Fruit fly (Drosophila melanogaster) whole organism, embryonic: ENCODE results near the gene CG44094.

ENCODE experiments used
- Abd-B ChIP-seq: fragments of 200-800 bp; sonication (Bioruptor generic); optimal IDR thresholded peaks from 2 replicates; lab custom pipeline; 2018; ENCODE audit warnings: missing biosample characterization, mild to moderate bottlenecking, missing genetic modification characterization, moderate library complexity
- Atf6 ChIP-seq: fragments of 200-800 bp; sonication (Bioruptor generic); IDR thresholded peaks from 2 replicates; pipeline ENCODE4 v1.3.6; 2022; ENCODE audit warnings: missing biosample characterization, missing genetic modification characterization
- CG10147 ChIP-seq: fragments of 200-800 bp; sonication (Bioruptor generic); optimal IDR thresholded peaks from 2 replicates; lab custom pipeline; 2019; ENCODE audit warnings: missing biosample characterization, mild to moderate bottlenecking, missing genetic modification characterization, moderate library complexity
- CG1233 ChIP-seq: fragments of 200-800 bp; sonication (Bioruptor generic); optimal IDR thresholded peaks from 4 replicates; lab custom pipeline; 2018; ENCODE audit warnings: missing biosample characterization, mild to moderate bottlenecking, missing genetic modification characterization
- CG13775 ChIP-seq: fragments of 200-800 bp; sonication (Bioruptor generic); optimal IDR thresholded peaks from 3 replicates; lab custom pipeline; 2017; ENCODE audit warnings: missing biosample characterization, mild to moderate bottlenecking, missing genetic modification characterization
- CG14710 ChIP-seq: fragments of 200-800 bp; sonication (Bioruptor generic); optimal IDR thresholded peaks from 3 replicates; lab custom pipeline; 2019; ENCODE audit warnings: missing biosample characterization, mild to moderate bottlenecking, missing genetic modification characterization, moderate library complexity
- CG15696 ChIP-seq: fragments of 200-800 bp; sonication (Bioruptor generic); optimal IDR thresholded peaks from 2 replicates; lab custom pipeline; 2019; ENCODE audit warnings: missing biosample characterization, mild to moderate bottlenecking, missing genetic modification characterization, moderate library complexity
- CG17328 ChIP-seq: fragments of 200-800 bp; sonication (Bioruptor generic); IDR thresholded peaks from 2 replicates; pipeline ENCODE4 v1.3.6; 2022; ENCODE audit warnings: missing biosample characterization, missing genetic modification characterization
- CG17829 ChIP-seq: fragments of 200-800 bp; optimal IDR thresholded peaks from 2 replicates; lab custom pipeline; 2019; ENCODE audit warnings: missing biosample characterization, mild to moderate bottlenecking, missing genetic modification characterization, moderate library complexity
- CG18599 ChIP-seq: fragments of 200-800 bp; sonication (Bioruptor generic); optimal IDR thresholded peaks from 3 replicates; lab custom pipeline; 2017; ENCODE audit warnings: missing biosample characterization, missing genetic modification characterization, mild to moderate bottlenecking, moderate library complexity, missing genetic modification reagents
- CG18764 ChIP-seq: fragments of 200-800 bp; sonication (Bioruptor generic); optimal IDR thresholded peaks from 3 replicates; lab custom pipeline; 2016; ENCODE audit warnings: missing biosample characterization, missing genetic modification characterization
- CG2202 ChIP-seq: fragments of 200-800 bp; sonication (Bioruptor generic); optimal IDR thresholded peaks from 2 replicates; lab custom pipeline; 2018; ENCODE audit warnings: missing biosample characterization, mild to moderate bottlenecking, missing genetic modification characterization
- CG2678 ChIP-seq: fragments of 200-800 bp; sonication (Bioruptor generic); optimal IDR thresholded peaks from 3 replicates; lab custom pipeline; 2019; ENCODE audit warnings: missing biosample characterization, mild to moderate bottlenecking, missing genetic modification characterization, moderate library complexity
- CG2875 ChIP-seq: fragments of 200-800 bp; sonication (Bioruptor generic); optimal IDR thresholded peaks from 2 replicates; lab custom pipeline; 2017; ENCODE audit warnings: missing biosample characterization, mild to moderate bottlenecking, missing genetic modification characterization, missing genetic modification reagents
- CG6175 ChIP-seq: fragments of 200-800 bp; sonication (Bioruptor generic); IDR thresholded peaks from 3 replicates; pipeline ENCODE4 v1.3.6; 2022; ENCODE audit warnings: missing biosample characterization, missing genetic modification characterization
- CG7745 ChIP-seq: fragments of 200-800 bp; sonication (Bioruptor generic); optimal IDR thresholded peaks from 2 replicates; lab custom pipeline; 2018; ENCODE audit warnings: missing biosample characterization, mild to moderate bottlenecking, missing genetic modification characterization, moderate library complexity
- CG7786 ChIP-seq: fragments of 200-800 bp; sonication (Bioruptor generic); optimal IDR thresholded peaks from 2 replicates; lab custom pipeline; 2016; ENCODE audit warnings: missing biosample characterization, missing genetic modification characterization
- CG7839 ChIP-seq: fragments of 200-800 bp; sonication (Bioruptor generic); optimal IDR thresholded peaks from 3 replicates; lab custom pipeline; 2018; ENCODE audit warnings: missing biosample characterization, mild to moderate bottlenecking, missing genetic modification characterization, moderate library complexity
- CG8388 ChIP-seq: fragments of 200-800 bp; sonication (Bioruptor generic); optimal IDR thresholded peaks from 2 replicates; lab custom pipeline; 2019; ENCODE audit warnings: missing biosample characterization, mild to moderate bottlenecking, missing genetic modification characterization, moderate library complexity
- CG8765 ChIP-seq: fragments of 200-800 bp; sonication (Bioruptor generic); IDR thresholded peaks from 2 replicates; pipeline ENCODE4 v1.3.6; 2022; ENCODE audit warnings: missing biosample characterization, missing genetic modification characterization
- Elba2 ChIP-seq: fragments of 200-800 bp; sonication (Bioruptor generic); optimal IDR thresholded peaks from 3 replicates; lab custom pipeline; 2016; ENCODE audit warnings: missing biosample characterization, missing genetic modification characterization
- GATAe ChIP-seq: fragments of 200-800 bp; sonication (Bioruptor generic); conservative IDR thresholded peaks from 2 replicates; pipeline ENCODE4 v1.3.6; 2022; ENCODE audit warnings: missing biosample characterization, missing genetic modification characterization
- Gsc ChIP-seq: fragments of 200-800 bp; sonication (Bioruptor generic); IDR thresholded peaks from 2 replicates; pipeline ENCODE4 v1.3.6; 2022; ENCODE audit warnings: missing biosample characterization, missing genetic modification characterization
- HLH4C ChIP-seq: fragments of 200-800 bp; sonication (Bioruptor generic); IDR thresholded peaks from 3 replicates; pipeline ENCODE4 v1.3.6; 2022; ENCODE audit warnings: missing biosample characterization, missing genetic modification characterization; ENCODE audit not compliant: partially characterized antibody
- Hr78 ChIP-seq, 2 experiments: fragments of 200-800 bp in 1 of 2; fragments of >200 bp in 1 of 2; sonication (Bioruptor generic) in 1 of 2; optimal IDR thresholded peaks; 2 replicates each; lab custom pipeline; 2017 to 2019; ENCODE audit warnings: missing biosample characterization in 2 of 2, missing genetic modification characterization in 2 of 2, mild to moderate bottlenecking in 1 of 2, moderate library complexity in 1 of 2
- Hsf ChIP-seq: fragments of 200-800 bp; sonication (Bioruptor generic); optimal IDR thresholded peaks from 3 replicates; lab custom pipeline; 2016; ENCODE audit warnings: missing biosample characterization, missing genetic modification characterization
- Jarid2 ChIP-seq: fragments of 200-800 bp; sonication (Bioruptor generic); optimal IDR thresholded peaks from 3 replicates; lab custom pipeline; 2017; ENCODE audit warnings: mild to moderate bottlenecking, missing biosample characterization, missing genetic modification reagents, missing genetic modification characterization
- Lhr ChIP-seq: fragments of 200-800 bp; sonication (Bioruptor generic); optimal IDR thresholded peaks from 3 replicates; lab custom pipeline; 2017; ENCODE audit warnings: mild to moderate bottlenecking, missing biosample characterization, missing genetic modification reagents, missing genetic modification characterization
- Lim3 ChIP-seq: fragments of 200-800 bp; sonication (Bioruptor generic); IDR thresholded peaks from 2 replicates; pipeline ENCODE4 v1.3.6; 2022; ENCODE audit warnings: missing biosample characterization, missing genetic modification characterization
- Med ChIP-seq: fragments of 200-800 bp; sonication (Bioruptor generic); peaks from one replicate; lab custom pipeline; 2016; ENCODE audit warnings: missing biosample characterization, missing genetic modification characterization, mild to moderate bottlenecking, inconsistent platforms, moderate library complexity
- NC2α ChIP-seq: fragments of 200-800 bp; sonication (Bioruptor generic); optimal IDR thresholded peaks from 2 replicates; lab custom pipeline; 2016; ENCODE audit warnings: missing biosample characterization, missing genetic modification characterization
- Nf-YB ChIP-seq: fragments of 200-800 bp; sonication (Bioruptor generic); optimal IDR thresholded peaks from 3 replicates; lab custom pipeline; 2019; ENCODE audit warnings: missing biosample characterization, mild to moderate bottlenecking, missing genetic modification characterization, moderate library complexity
- Tbp ChIP-seq: fragments of >200 bp; optimal IDR thresholded peaks from 2 replicates; lab custom pipeline; 2018; ENCODE audit warnings: missing biosample characterization, missing genetic modification characterization
- Xrp1 ChIP-seq: fragments of 200-800 bp; sonication (Bioruptor generic); IDR thresholded peaks from 2 replicates; pipeline ENCODE4 v1.3.6; 2022; ENCODE audit warnings: missing biosample characterization, missing genetic modification characterization
- abd-A ChIP-seq: fragments of 200-800 bp; sonication (Bioruptor generic); optimal IDR thresholded peaks from 3 replicates; lab custom pipeline; 2019; ENCODE audit warnings: missing biosample characterization, mild to moderate bottlenecking, missing genetic modification characterization, moderate library complexity
- al ChIP-seq: fragments of 200-800 bp; sonication (Bioruptor generic); IDR thresholded peaks from 2 replicates; pipeline ENCODE4 v1.3.6; 2022; ENCODE audit warnings: missing biosample characterization, missing genetic modification characterization
- bab2 ChIP-seq: fragments of 200-800 bp; sonication (Bioruptor generic); optimal IDR thresholded peaks from 2 replicates; lab custom pipeline; 2016; ENCODE audit warnings: missing biosample characterization, missing genetic modification characterization
- br ChIP-seq: fragments of >200 bp; optimal IDR thresholded peaks from 2 replicates; lab custom pipeline; 2017
- corto ChIP-seq: fragments of 200-800 bp; sonication (Bioruptor generic); optimal IDR thresholded peaks from 2 replicates; lab custom pipeline; 2016; ENCODE audit warnings: missing biosample characterization, mild to moderate bottlenecking, missing genetic modification characterization, moderate library complexity
- kni ChIP-seq: fragments of 200-800 bp; sonication (Bioruptor generic); optimal IDR thresholded peaks from 3 replicates; lab custom pipeline; 2017; ENCODE audit warnings: mild to moderate bottlenecking, missing biosample characterization, missing genetic modification reagents, missing genetic modification characterization
- lilli ChIP-seq: fragments of 200-800 bp; sonication (Bioruptor generic); optimal IDR thresholded peaks from 3 replicates; lab custom pipeline; 2016; ENCODE audit warnings: missing biosample characterization, missing genetic modification characterization
- prd ChIP-seq, 3 experiments: fragments of >200 bp in 2 of 3; fragments of 200-800 bp in 1 of 3; sonication (Bioruptor generic) in 1 of 3; optimal IDR thresholded peaks in 2 of 3; IDR thresholded peaks in 1 of 3; 2 replicates in 2 of 3; 3 replicates in 1 of 3; pipeline versions ENCODE4 v1.3.6 to Lab custom; 2017 to 2022; ENCODE audit warnings: missing biosample characterization in 1 of 3, missing genetic modification characterization in 1 of 3
- psq ChIP-seq: fragments of 200-800 bp; sonication (Bioruptor generic); optimal IDR thresholded peaks from 2 replicates; lab custom pipeline; 2017; ENCODE audit warnings: missing biosample characterization, missing genetic modification characterization
- slbo ChIP-seq: fragments of 200-800 bp; sonication (Bioruptor generic); IDR thresholded peaks from 2 replicates; pipeline ENCODE4 v1.3.6; 2022; ENCODE audit warnings: missing biosample characterization, missing genetic modification characterization
- vfl ChIP-seq: fragments of 200-800 bp; sonication (Bioruptor generic); optimal IDR thresholded peaks from 2 replicates; lab custom pipeline; 2016; ENCODE audit warnings: missing biosample characterization, missing genetic modification characterization
- wek ChIP-seq: fragments of 200-800 bp; sonication (Bioruptor generic); optimal IDR thresholded peaks from 3 replicates; lab custom pipeline; 2018; ENCODE audit warnings: missing biosample characterization, mild to moderate bottlenecking, missing genetic modification characterization, moderate library complexity
- wor ChIP-seq: fragments of 200-800 bp; sonication (Bioruptor generic); IDR thresholded peaks from 2 replicates; pipeline ENCODE4 v1.3.6; 2022; ENCODE audit warnings: missing biosample characterization, missing genetic modification characterization
- z ChIP-seq: fragments of 200-800 bp; sonication (Bioruptor generic); IDR thresholded peaks from 3 replicates; pipeline ENCODE4 v1.3.6; 2022; ENCODE audit warnings: missing biosample characterization, missing genetic modification characterization

CG44094 gene

dm6 chr3R:14590753-14591535 lies 14.5 kb upstream of the CG44094 start (continued):
- peak; percentile 73 for TF ChIP-seq CG10147 (GFP tag; lab: Kevin White, UChicago)
- no peak for TF ChIP-seq corto
- peak; percentile 81 for TF ChIP-seq CG18764 (GFP tag; lab: Kevin White, UChicago)
- TF ChIP-seq br (lab: Kevin White, UChicago), result no peak
- TF ChIP-seq slbo, result no peak
- TF ChIP-seq CG13775, result peak; percentile 93
- TF ChIP-seq NC2α (GFP tag; lab: Kevin White, UChicago), result no peak
- TF ChIP-seq Abd-B (GFP tag; lab: Kevin White, UChicago), result peak; percentile 79
- peak; percentile 29 for TF ChIP-seq lilli
- no peak for TF ChIP-seq wek
- peak; percentile 85 for TF ChIP-seq CG17328 (GFP tag; lab: Robert Waterston, UW)
- TF ChIP-seq z (GFP tag; lab: Robert Waterston, UW), result 0 out of 3 replicates have a peak, but pooled peaks have one; percentile 53
- TF ChIP-seq CG8388 (GFP tag; lab: Kevin White, UChicago), result peak; percentile 93
- peak; percentile 76 for TF ChIP-seq wor (GFP tag; lab: Robert Waterston, UW)
- peak; percentile 47 for TF ChIP-seq Jarid2 (GFP tag; lab: Kevin White, UChicago)
- TF ChIP-seq CG14710, result peak; percentile 98
- TF ChIP-seq kni, result peak; percentile 85
- TF ChIP-seq Hsf (GFP tag; lab: Kevin White, UChicago), result peak; percentile 57
- TF ChIP-seq CG2202 (tag; lab: Kevin White, UChicago), result peak; percentile 91
- no peak for TF ChIP-seq CG7786 (GFP tag; lab: Kevin White, UChicago)
- peak in 1 of 2 experiments; percentile 85 for TF ChIP-seq Hr78 (GFP tag; optimal IDR thresholded peaks at IDR 0.05; lab: Kevin White, UChicago)
- TF ChIP-seq Med, result peak; percentile 58

- TF ChIP-seq CG2875 (GFP tag; lab: Kevin White, UChicago) (no peak), prd (optimal IDR thresholded peaks at IDR 0.05; lab: Kevin White, UChicago) (no peak), prd (GFP tag; IDR thresholded peaks at IDR 0.05; lab: Robert Waterston, UW) (peak; percentile 69; the same call in 2 of the 3 replicates), GATAe (GFP tag; lab: Robert Waterston, UW) (no peak), kni (no peak), Tbp (GFP tag; lab: Kevin White, UChicago) (no peak), CG2202 (tag; lab: Kevin White, UChicago) (no peak), Gsc (no peak), Lhr (GFP tag; lab: Kevin White, UChicago) (no peak), vfl (GFP tag; lab: Kevin White, UChicago) (no peak), Med (peak; percentile 60), CG18599 (GFP tag; lab: Kevin White, UChicago) (no peak), Nf-YB (no peak), abd-A (tag; lab: Kevin White, UChicago) (no peak), CG1233 (no peak), bab2 (GFP tag; lab: Kevin White, UChicago) (no peak), psq (GFP tag; lab: Kevin White, UChicago) (no peak), CG2678 (tag; lab: Kevin White, UChicago) (no peak), Elba2 (GFP tag; lab: Kevin White, UChicago) (no peak), CG17829 (tag; lab: Kevin White, UChicago) (peak; percentile 39), CG6175 (GFP tag; lab: Robert Waterston, UW) (no peak), CG15696 (tag; lab: Kevin White, UChicago) (peak; percentile 75), CG7745 (tag; lab: Kevin White, UChicago) (no peak), HLH4C (no peak), CG8765 (GFP tag; lab: Robert Waterston, UW) (peak; percentile 40; the same call in 1 of the 2 replicates), Atf6 (GFP tag; lab: Robert Waterston, UW) (no peak), Xrp1 (GFP tag; lab: Robert Waterston, UW) (peak; percentile 75), CG7839 (tag; lab: Kevin White, UChicago) (no peak), al (GFP tag; lab: Robert Waterston, UW) (no peak), Lim3 (no peak)
Observed at dm6 chr3R:14589483-14589882, 13.1 kb upstream of the CG44094 start.
